Worm (Caenorhabditis elegans) whole organism, L2 larva: ENCODE results near the gene rpc-2.

ENCODE experiments used
- C34F6.9 ChIP-seq: fragments of 150-350 bp; optimal IDR thresholded peaks from 2 replicates; lab custom pipeline; 2014; ENCODE audit warnings: missing biosample characterization, missing genetic modification characterization
- F13H6.1 ChIP-seq: sonication (generic microtip); optimal IDR thresholded peaks from 2 replicates; lab custom pipeline; 2016; ENCODE audit warnings: missing genetic modification characterization, missing compliant biosample characterization
- R02D3.7 ChIP-seq: fragments of 150-350 bp; optimal IDR thresholded peaks from 2 replicates; lab custom pipeline; 2014; ENCODE audit warnings: missing biosample characterization, missing genetic modification characterization
- Y55F3AM.14 ChIP-seq: fragments of 200-800 bp; sonication (Bioruptor generic); optimal IDR thresholded peaks from 2 replicates; lab custom pipeline; 2018; ENCODE audit warnings: mild to moderate bottlenecking, missing genetic modification characterization, missing compliant biosample characterization
- ZK546.5 ChIP-seq: sonication (generic microtip); optimal IDR thresholded peaks from 2 replicates; lab custom pipeline; 2017; ENCODE audit warnings: missing biosample characterization, missing genetic modification characterization
- aly-2 ChIP-seq: fragments of 150-350 bp; optimal IDR thresholded peaks from 2 replicates; lab custom pipeline; 2014; ENCODE audit warnings: missing biosample characterization, missing genetic modification characterization
- ama-1 ChIP-seq: fragments of 150-350 bp; optimal IDR thresholded peaks from 2 replicates; lab custom pipeline; 2018; ENCODE audit warnings: inconsistent platforms
- blmp-1 ChIP-seq: sonication (generic microtip); optimal IDR thresholded peaks from 2 replicates; lab custom pipeline; 2017; ENCODE audit warnings: missing genetic modification characterization, mild to moderate bottlenecking, missing compliant biosample characterization, antibody characterized with exemption, moderate library complexity; ENCODE audit not compliant: insufficient read depth
- ceh-16 ChIP-seq: fragments of 150-350 bp; optimal IDR thresholded peaks from 2 replicates; lab custom pipeline; 2014; ENCODE audit warnings: missing biosample characterization, missing genetic modification characterization
- crh-2 ChIP-seq: sonication (generic microtip); optimal IDR thresholded peaks from 2 replicates; lab custom pipeline; 2017; ENCODE audit warnings: missing biosample characterization, missing genetic modification characterization
- dmd-4 ChIP-seq: sonication (generic microtip); optimal IDR thresholded peaks from 2 replicates; lab custom pipeline; 2017; ENCODE audit warnings: missing biosample characterization, missing genetic modification characterization
- egl-27 ChIP-seq: sonication (generic microtip); optimal IDR thresholded peaks from 3 replicates; lab custom pipeline; 2017; ENCODE audit warnings: missing biosample characterization, missing genetic modification reagents, missing genetic modification characterization
- elt-1 ChIP-seq: fragments of 150-350 bp; optimal IDR thresholded peaks from 2 replicates; lab custom pipeline; 2014; ENCODE audit warnings: missing biosample characterization, missing genetic modification characterization
- elt-3 ChIP-seq: sonication (generic microtip); optimal IDR thresholded peaks from 2 replicates; lab custom pipeline; 2017; ENCODE audit warnings: missing biosample characterization, missing genetic modification characterization
- fos-1 ChIP-seq: fragments of 150-350 bp; optimal IDR thresholded peaks from 2 replicates; lab custom pipeline; 2014; ENCODE audit warnings: missing biosample characterization, missing genetic modification characterization
- lin-13 ChIP-seq: fragments of 150-350 bp; optimal IDR thresholded peaks from 2 replicates; lab custom pipeline; 2014; ENCODE audit warnings: missing biosample characterization, missing genetic modification reagents, missing genetic modification characterization
- lsy-2 ChIP-seq, 2 experiments: fragments of 150-350 bp in 1 of 2; sonication (generic microtip) in 1 of 2; optimal IDR thresholded peaks; 2 replicates each; lab custom pipeline; 2014 to 2017; ENCODE audit warnings: missing biosample characterization in 2 of 2, missing genetic modification characterization in 2 of 2
- mbf-1 ChIP-seq: sonication (generic microtip); optimal IDR thresholded peaks from 2 replicates; lab custom pipeline; 2017; ENCODE audit warnings: missing biosample characterization, missing genetic modification characterization
- mdl-1 ChIP-seq, 2 experiments: fragments of 150-350 bp in 1 of 2; sonication (generic microtip) in 1 of 2; optimal IDR thresholded peaks; 2 replicates each; lab custom pipeline; 2017; ENCODE audit warnings: missing biosample characterization in 2 of 2, missing genetic modification characterization in 2 of 2
- nhr-10 ChIP-seq: sonication (generic microtip); optimal IDR thresholded peaks from 2 replicates; lab custom pipeline; 2017; ENCODE audit warnings: missing biosample characterization, missing genetic modification characterization
- nhr-11 ChIP-seq: fragments of 150-350 bp; optimal IDR thresholded peaks from 2 replicates; lab custom pipeline; 2014; ENCODE audit warnings: missing biosample characterization, missing genetic modification characterization
- nhr-12 ChIP-seq: fragments of 150-350 bp; optimal IDR thresholded peaks from 2 replicates; lab custom pipeline; 2014; ENCODE audit warnings: missing biosample characterization, missing genetic modification characterization
- nhr-129 ChIP-seq: fragments of 150-350 bp; optimal IDR thresholded peaks from 2 replicates; lab custom pipeline; 2014; ENCODE audit warnings: missing biosample characterization, missing genetic modification characterization
- nhr-21 ChIP-seq: fragments of 150-350 bp; optimal IDR thresholded peaks from 2 replicates; lab custom pipeline; 2014; ENCODE audit warnings: missing biosample characterization, missing genetic modification characterization
- nhr-237 ChIP-seq: fragments of 150-350 bp; optimal IDR thresholded peaks from 2 replicates; lab custom pipeline; 2014; ENCODE audit warnings: missing biosample characterization, missing genetic modification characterization
- nhr-6 ChIP-seq: fragments of 150-350 bp; optimal IDR thresholded peaks from 2 replicates; lab custom pipeline; 2014; ENCODE audit warnings: missing biosample characterization, missing genetic modification characterization
- nhr-77 ChIP-seq: fragments of 150-350 bp; optimal IDR thresholded peaks from 2 replicates; lab custom pipeline; 2014; ENCODE audit warnings: missing biosample characterization, missing genetic modification characterization
- peb-1 ChIP-seq: fragments of 150-350 bp; optimal IDR thresholded peaks from 2 replicates; lab custom pipeline; 2014; ENCODE audit warnings: missing biosample characterization, missing genetic modification characterization
- sem-4 ChIP-seq: fragments of 150-350 bp; optimal IDR thresholded peaks from 2 replicates; lab custom pipeline; 2014; ENCODE audit warnings: missing biosample characterization, missing genetic modification reagents, missing genetic modification characterization
- skn-1 ChIP-seq: sonication (generic microtip); optimal IDR thresholded peaks from 2 replicates; lab custom pipeline; 2017; ENCODE audit warnings: missing biosample characterization, missing genetic modification characterization
- sma-3 ChIP-seq: sonication (generic microtip); optimal IDR thresholded peaks from 2 replicates; lab custom pipeline; 2016; ENCODE audit warnings: missing genetic modification reagents, missing genetic modification characterization, missing compliant biosample characterization
- sma-9 ChIP-seq, 2 experiments: fragments of 150-350 bp in 1 of 2; sonication (generic microtip) in 1 of 2; optimal IDR thresholded peaks; 2 replicates each; lab custom pipeline; 2014 to 2016; ENCODE audit warnings: missing genetic modification characterization in 2 of 2, mild to moderate bottlenecking in 1 of 2, missing biosample characterization in 1 of 2, missing compliant biosample characterization in 1 of 2, missing genetic modification reagents in 1 of 2, moderate library complexity in 1 of 2
- snpc-4 ChIP-seq: fragments of 150-350 bp; optimal IDR thresholded peaks from 2 replicates; lab custom pipeline; 2014; ENCODE audit warnings: missing biosample characterization, missing genetic modification characterization
- unc-39 ChIP-seq: fragments of 150-350 bp; optimal IDR thresholded peaks from 2 replicates; lab custom pipeline; 2014; ENCODE audit warnings: missing biosample characterization, missing genetic modification characterization
- unc-62 ChIP-seq: fragments of 150-350 bp; optimal IDR thresholded peaks from 2 replicates; lab custom pipeline; 2014; ENCODE audit warnings: missing biosample characterization, missing genetic modification reagents, missing genetic modification characterization
- zag-1 ChIP-seq: fragments of 150-350 bp; optimal IDR thresholded peaks from 2 replicates; lab custom pipeline; 2014; ENCODE audit warnings: missing biosample characterization, missing genetic modification characterization
- ztf-1 ChIP-seq: fragments of 200-800 bp; sonication (Bioruptor generic); conservative IDR thresholded peaks from 2 replicates; pipeline ENCODE4 v1.3.6; 2022; ENCODE audit warnings: missing genetic modification characterization, missing compliant biosample characterization
- ztf-11 ChIP-seq: sonication (generic microtip); optimal IDR thresholded peaks from 2 replicates; lab custom pipeline; 2017; ENCODE audit warnings: missing biosample characterization, missing genetic modification characterization
- ztf-4 ChIP-seq: fragments of 150-350 bp; optimal IDR thresholded peaks from 2 replicates; lab custom pipeline; 2014; ENCODE audit warnings: missing biosample characterization, missing genetic modification characterization

Gene rpc-2

ce11 chrIII:5557246-5557819, at the start of gene rpc-2:
Gene rpc-2, plus strand, starts transcription at chrIII:5557365.
- TF ChIP-seq nhr-21 (tag; lab: Kevin White, UChicago): no peak
- TF ChIP-seq ama-1 (lab: Kevin White, UChicago): peak; percentile 31

- TF ChIP-seq elt-3 (no peak), F13H6.1 (tag; lab: Kevin White, UChicago) (no peak), nhr-237 (tag; lab: Kevin White, UChicago) (no peak), nhr-12 (no peak), fos-1 (no peak), elt-1 (tag; lab: Kevin White, UChicago) (no peak), sem-4 (no peak), Y55F3AM.14 (no peak), unc-62 (GFP tag; lab: Kevin White, UChicago) (no peak), dmd-4 (tag; lab: Kevin White, UChicago) (no peak), nhr-129 (tag; lab: Kevin White, UChicago) (no peak), C34F6.9 (no peak), blmp-1 (tag; lab: Kevin White, UChicago) (no peak), ztf-1 (GFP tag; lab: Robert Waterston, UW) (no peak), nhr-11 (no peak), nhr-10 (tag; lab: Kevin White, UChicago) (no peak), ztf-4 (no peak), lin-13 (GFP tag; lab: Kevin White, UChicago) (no peak), nhr-6 (tag; lab: Kevin White, UChicago) (no peak), skn-1 (tag; lab: Kevin White, UChicago) (no peak)
- TF ChIP-seq, all 48 proteins: peak for 0
Measured at ce11 chrIII:5508669-5509068, 48.5 kb upstream of the rpc-2 start, which contains the start of gene D1044.7. Gene D1044.7, minus strand, starts transcription at chrIII:5508769.

- TF ChIP-seq unc-39 (tag; lab: Kevin White, UChicago): no peak
- TF ChIP-seq R02D3.7 (tag; lab: Kevin White, UChicago): no peak
- no peak for TF ChIP-seq peb-1 (tag; lab: Kevin White, UChicago)
- TF ChIP-seq nhr-10 (tag; lab: Kevin White, UChicago): no peak
- no peak for TF ChIP-seq sma-9 (GFP tag; optimal IDR thresholded peaks at IDR 0.05; lab: Kevin White, UChicago)
- TF ChIP-seq sma-9 (tag; optimal IDR thresholded peaks at IDR 0.05; lab: Kevin White, UChicago): no peak
- TF ChIP-seq Y55F3AM.14: no peak
- no peak for TF ChIP-seq mbf-1 (tag; lab: Kevin White, UChicago)
- TF ChIP-seq sem-4: no peak
- TF ChIP-seq nhr-77: no peak
- no peak for TF ChIP-seq nhr-12
- no peak for TF ChIP-seq crh-2 (tag; lab: Kevin White, UChicago)
- TF ChIP-seq egl-27 (tag; lab: Kevin White, UChicago): no peak
- no peak for TF ChIP-seq lin-13 (GFP tag; lab: Kevin White, UChicago)
- TF ChIP-seq lsy-2 (tag; optimal IDR thresholded peaks at IDR 0.05; lab: Kevin White, UChicago): no peak
- no peak for TF ChIP-seq skn-1 (tag; lab: Kevin White, UChicago)
- no peak for TF ChIP-seq ceh-16 (tag; lab: Kevin White, UChicago)
- TF ChIP-seq ama-1 (lab: Kevin White, UChicago): no peak
- TF ChIP-seq unc-62 (GFP tag; lab: Kevin White, UChicago): no peak
Measured at ce11 chrIII:5512502-5512901, 44.7 kb upstream of the rpc-2 start, which contains the start of gene pqn-25. Gene pqn-25, minus strand, starts transcription at chrIII:5512602.

- TF ChIP-seq lin-13 (GFP tag; lab: Kevin White, UChicago) (no peak), ZK546.5 (tag; lab: Kevin White, UChicago) (no peak), nhr-21 (tag; lab: Kevin White, UChicago) (no peak), unc-62 (GFP tag; lab: Kevin White, UChicago) (no peak), nhr-129 (tag; lab: Kevin White, UChicago) (no peak)
Measured at ce11 chrIII:5517423-5517822, 39.7 kb upstream of the rpc-2 start, which contains the start of gene nekl-4. Gene nekl-4, minus strand, starts transcription at chrIII:5517523.

ce11 chrIII:5521930-5522329, 35.2 kb upstream of the rpc-2 start, which contains the start of gene D1044.4:
Gene D1044.4, minus strand, starts transcription at chrIII:5522030.
- TF ChIP-seq lin-13 (GFP tag; lab: Kevin White, UChicago) (no peak), ztf-4 (no peak), elt-3 (no peak), sma-3 (GFP tag; lab: Kevin White, UChicago) (no peak), R02D3.7 (tag; lab: Kevin White, UChicago) (no peak), crh-2 (tag; lab: Kevin White, UChicago) (no peak), ceh-16 (tag; lab: Kevin White, UChicago) (no peak), aly-2 (tag; lab: Kevin White, UChicago) (no peak), blmp-1 (tag; lab: Kevin White, UChicago) (no peak), zag-1 (tag; lab: Kevin White, UChicago) (no peak), mbf-1 (tag; lab: Kevin White, UChicago) (no peak), peb-1 (tag; lab: Kevin White, UChicago) (no peak), dmd-4 (tag; lab: Kevin White, UChicago) (no peak), ztf-11 (tag; lab: Kevin White, UChicago) (no peak), unc-62 (GFP tag; lab: Kevin White, UChicago) (no peak), mdl-1 (tag; optimal IDR thresholded peaks at IDR 0.05; lab: Kevin White, UChicago) (no peak), snpc-4 (tag; lab: Kevin White, UChicago) (no peak)
